Worm (Caenorhabditis elegans) whole organism, L4/young adult: ENCODE data around the gene Y48G9A.11.

ENCODE experiments used
- W03F9.2 ChIP-seq: fragments of 150-350 bp; optimal IDR thresholded peaks from 2 replicates; lab custom pipeline; 2014; ENCODE audit warnings: missing biosample characterization, missing genetic modification characterization
- dao-5 ChIP-seq: sonication (generic microtip); optimal IDR thresholded peaks from 2 replicates; lab custom pipeline; 2016; ENCODE audit warnings: missing genotype, missing genetic modification characterization, moderate library complexity, missing compliant biosample characterization
- him-1 ChIP-seq: sonication (generic microtip); optimal IDR thresholded peaks from 2 replicates; lab custom pipeline; 2016; ENCODE audit warnings: missing genotype, missing genetic modification reagents, missing genetic modification characterization, missing compliant biosample characterization

- TF ChIP-seq dao-5 (tag; lab: Kevin White, UChicago) (no peak), him-1 (no peak), W03F9.2 (tag; lab: Kevin White, UChicago) (no peak)
Observed at ce11 chrIII:2112601-2113176, 4.0 kb downstream of the Y48G9A.11 start.
